Worm (Caenorhabditis elegans): Measurements from ENCODE around the gene Y6E2A.5.
"Not testable (repeated sequence)": the region's sequence is repeated elsewhere in the genome, so short reads cannot be mapped to it uniquely, and the experiment has no call there.

Y6E2A.5 gene

DNA sequence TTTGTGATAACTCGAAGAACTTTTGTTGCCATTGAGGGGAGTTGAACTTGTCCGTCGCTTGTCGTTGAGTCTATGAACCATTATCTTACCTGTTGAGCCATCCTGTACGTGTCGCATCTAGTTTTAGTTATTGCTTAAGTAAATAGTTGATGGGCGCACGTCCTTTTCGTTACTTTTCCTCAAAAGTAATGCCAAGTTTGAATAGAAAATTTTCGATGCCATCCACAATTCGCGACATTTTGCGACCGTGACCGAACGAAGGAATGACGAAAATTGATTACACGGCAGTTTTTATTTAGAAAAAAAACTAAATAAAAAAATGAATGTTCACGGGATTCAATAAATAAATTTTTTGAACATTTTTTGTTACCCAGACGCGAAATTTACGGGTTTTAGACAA lies 50.3 kb downstream of the Y6E2A.5 start, which contains the start of gene F53E4.1:
Gene F53E4.1, minus strand, starts transcription at position 101 of the 400 bp plus-strand sequence.
- TF ChIP-seq zip-8 (tag; optimal IDR thresholded peaks at IDR 0.05); flh-1 (GFP tag; optimal IDR thresholded peaks at IDR 0.05); sem-2 (GFP tag; optimal IDR thresholded peaks at IDR 0.05): not testable (repeated sequence)

DNA sequence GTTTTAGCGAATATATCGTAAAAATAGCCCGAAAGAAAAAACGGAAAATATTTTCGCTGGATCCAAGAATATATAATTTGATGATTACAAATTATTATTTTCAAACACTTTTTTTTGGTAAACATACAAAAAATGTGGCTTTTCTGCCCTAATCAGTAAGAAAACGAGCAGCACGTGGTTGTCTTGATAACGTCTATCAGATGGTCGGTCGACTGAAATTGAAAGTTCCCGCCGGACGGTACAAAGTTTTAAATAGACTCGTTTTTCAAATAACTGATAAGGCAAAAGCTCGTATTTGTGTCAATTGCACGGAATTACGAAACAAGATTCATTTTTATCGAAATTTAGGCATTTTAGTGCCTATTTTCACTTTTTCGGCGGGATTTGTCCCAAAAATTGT lies 51.7 kb downstream of the Y6E2A.5 start:
- no peak for TF ChIP-seq zip-8 (tag; optimal IDR thresholded peaks at IDR 0.05)

Measured in whole organism, mixed stage, embryonic.